Worm (Caenorhabditis elegans): ENCODE data around the gene pph-1.

ce11 chrV:10679990-10680602, 22.3 kb upstream of the pph-1 start:
- TF ChIP-seq T22C8.4 (GFP tag; IDR thresholded peaks at IDR 0.05) = no peak
- no peak for TF ChIP-seq ztf-29 (GFP tag; IDR thresholded peaks at IDR 0.05)
- no peak for TF ChIP-seq flt-1 (GFP tag; IDR thresholded peaks at IDR 0.05)
- TF ChIP-seq ref-1 (GFP tag; conservative IDR thresholded peaks at IDR 0.05) = no peak
- TF ChIP-seq klf-2 (GFP tag; conservative IDR thresholded peaks at IDR 0.05) = no peak
- no peak for TF ChIP-seq tab-1 (GFP tag; IDR thresholded peaks at IDR 0.05)
- TF ChIP-seq ztf-23 (GFP tag; IDR thresholded peaks at IDR 0.05) = no peak
- TF ChIP-seq cog-1 (tag; optimal IDR thresholded peaks at IDR 0.05) = no peak
- no peak for TF ChIP-seq med-1 (GFP tag; optimal IDR thresholded peaks at IDR 0.05; ENCODE audit: insufficient read depth)

All from whole organism, midembryonic.